Worm (Caenorhabditis elegans): Measurements from ENCODE around the gene W10G11.1.

Gene W10G11.1

ce11 chrII:3520988-3521850, 39.3 kb downstream of the W10G11.1 start, which contains the start of gene W09G10.9 (continued):
- TF ChIP-seq lin-13 (GFP tag; optimal IDR thresholded peaks at IDR 0.05) (peak; percentile 32), pag-3 (tag; optimal IDR thresholded peaks at IDR 0.05; ENCODE audit: borderline replicate concordance, insufficient read depth) (no peak), tlp-1 (tag; optimal IDR thresholded peaks at IDR 0.05) (no peak), fkh-4 (tag; optimal IDR thresholded peaks at IDR 0.05; ENCODE audit: borderline replicate concordance) (no peak), ceh-82 (tag; optimal IDR thresholded peaks at IDR 0.05) (peak; percentile 46 to 63 (median 62)), lir-3 (tag; optimal IDR thresholded peaks at IDR 0.05; ENCODE audit: poor library complexity) (peak; percentile 52), nhr-71 (tag; optimal IDR thresholded peaks at IDR 0.05) (peak; percentile 80), nhr-77 (tag; optimal IDR thresholded peaks at IDR 0.05) (peak; percentile 52), nhr-90 (tag; optimal IDR thresholded peaks at IDR 0.05; ENCODE audit: poor library complexity) (peak; percentile 60), nhr-76 (tag; optimal IDR thresholded peaks at IDR 0.05) (no peak), snu-23 (GFP tag; optimal IDR thresholded peaks at IDR 0.05) (peak; percentile 83), nhr-47 (tag; optimal IDR thresholded peaks at IDR 0.05) (peak; percentile 84), blmp-1 (tag; optimal IDR thresholded peaks at IDR 0.05) (no peak), unc-86 (tag; optimal IDR thresholded peaks at IDR 0.05) (peak; percentile 55), swsn-7 (tag; optimal IDR thresholded peaks at IDR 0.05) (peak; percentile 71)

DNA sequence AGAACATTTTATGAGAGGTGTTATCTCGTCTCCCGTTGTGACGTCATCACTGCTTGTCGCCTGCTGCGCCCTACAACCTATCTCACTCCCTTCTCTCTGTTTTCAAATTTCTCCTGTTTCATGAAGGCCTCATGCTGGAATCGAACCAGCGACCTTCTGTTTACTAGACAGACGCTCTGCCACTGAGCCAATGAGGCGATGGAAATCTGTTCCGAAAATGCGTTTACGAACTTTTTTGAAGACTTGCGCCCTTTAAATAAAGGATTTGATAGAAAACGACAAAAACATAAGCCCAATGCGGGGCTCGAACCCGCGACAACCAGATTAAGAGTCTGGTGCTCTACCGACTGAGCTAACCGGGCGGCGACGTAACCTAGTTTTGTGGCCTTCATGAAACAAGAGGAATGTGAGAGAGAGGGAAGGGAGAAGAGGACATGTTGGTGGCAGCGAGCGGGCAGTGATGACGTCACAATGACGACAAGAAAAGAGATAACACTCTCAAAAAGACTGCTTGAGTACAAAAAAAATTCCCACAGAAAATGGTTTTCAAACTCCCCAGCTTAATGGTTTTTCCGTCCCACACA, 41.4 kb downstream of the W10G11.1 start, which contains the start of gene clec-126:
Gene clec-126 (plus strand): TSS at position 534 of the 584 bp plus-strand sequence.
- TF ChIP-seq swsn-7 (tag; optimal IDR thresholded peaks at IDR 0.05), result peak; percentile 65
- TF ChIP-seq ceh-82 (tag; optimal IDR thresholded peaks at IDR 0.05), result peak in 2 of 3 experiments; percentile 13 to 37
- no peak for TF ChIP-seq unc-130 (tag; optimal IDR thresholded peaks at IDR 0.05)
- no peak for TF ChIP-seq ets-5 (GFP tag; IDR thresholded peaks at IDR 0.05)
- TF ChIP-seq dsc-1 (tag; optimal IDR thresholded peaks at IDR 0.05), result peak; percentile 62
- TF ChIP-seq rnt-1 (tag; optimal IDR thresholded peaks at IDR 0.05), result peak; percentile 66
- TF ChIP-seq Y116A8C.19 (tag; optimal IDR thresholded peaks at IDR 0.05; ENCODE audit: borderline replicate concordance), result no peak
- peak; percentile 44 for TF ChIP-seq fkh-8 (tag; optimal IDR thresholded peaks at IDR 0.05)
- TF ChIP-seq F16B12.6 (tag; optimal IDR thresholded peaks at IDR 0.05), result peak; percentile 28
- TF ChIP-seq nhr-20 (tag; optimal IDR thresholded peaks at IDR 0.05), result peak; percentile 75
- no peak for TF ChIP-seq jun-1 (tag; optimal IDR thresholded peaks at IDR 0.05)
- TF ChIP-seq aly-2 (tag; optimal IDR thresholded peaks at IDR 0.05), result no peak
- no peak for TF ChIP-seq tlp-1 (tag; optimal IDR thresholded peaks at IDR 0.05)
- peak; percentile 38 to 59 for TF ChIP-seq efl-1 (optimal IDR thresholded peaks at IDR 0.05)
- TF ChIP-seq efl-1 (GFP tag; optimal IDR thresholded peaks at IDR 0.05 in 1 of 2), result peak; percentile 40 to 93
- peak; percentile 29 for TF ChIP-seq C04F5.9 (tag; optimal IDR thresholded peaks at IDR 0.05)
- TF ChIP-seq dpl-1 (GFP tag; optimal IDR thresholded peaks at IDR 0.05), result peak in 2 of 3 experiments; percentile 46 to 49
- 0 out of 2 replicates have a peak, but pooled peaks have one; percentile 33 for TF ChIP-seq ceh-88 (GFP tag; IDR thresholded peaks at IDR 0.05)
- no peak for TF ChIP-seq alr-1 (tag; optimal IDR thresholded peaks at IDR 0.05; ENCODE audit: borderline replicate concordance)
- TF ChIP-seq nhr-76 (tag; optimal IDR thresholded peaks at IDR 0.05), result no peak
- TF ChIP-seq ceh-90 (tag; optimal IDR thresholded peaks at IDR 0.05), result no peak
- TF ChIP-seq nhr-84 (tag; optimal IDR thresholded peaks at IDR 0.05), result no peak
- peak; percentile 4 for TF ChIP-seq ceh-8 (GFP tag; optimal IDR thresholded peaks at IDR 0.05)
- TF ChIP-seq ces-1 (GFP tag; optimal IDR thresholded peaks at IDR 0.05), result no peak
- no peak for TF ChIP-seq fkh-4 (tag; optimal IDR thresholded peaks at IDR 0.05; ENCODE audit: borderline replicate concordance)
- TF ChIP-seq nhr-77 (tag; optimal IDR thresholded peaks at IDR 0.05), result peak; percentile 69
- TF ChIP-seq mef-2 (tag; optimal IDR thresholded peaks at IDR 0.05), result peak; percentile 15
- TF ChIP-seq unc-86 (tag; optimal IDR thresholded peaks at IDR 0.05), result peak; percentile 48
- peak; percentile 65 for TF ChIP-seq tbx-2 (tag; optimal IDR thresholded peaks at IDR 0.05)
- TF ChIP-seq nhr-28 (tag; optimal IDR thresholded peaks at IDR 0.05), result no peak
- peak; percentile 65 for TF ChIP-seq elt-2 (tag; optimal IDR thresholded peaks at IDR 0.05)
- TF ChIP-seq ama-1 (optimal IDR thresholded peaks at IDR 0.05), result no peak
- TF ChIP-seq lir-3 (tag; optimal IDR thresholded peaks at IDR 0.05; ENCODE audit: poor library complexity), result peak; percentile 39
- TF ChIP-seq ceh-63 (GFP tag; optimal IDR thresholded peaks at IDR 0.05), result no peak
- peak; percentile 47 for TF ChIP-seq skn-1 (tag; optimal IDR thresholded peaks at IDR 0.05)
- no peak for TF ChIP-seq hlh-17 (GFP tag; optimal IDR thresholded peaks at IDR 0.05; ENCODE audit: borderline replicate concordance)
- no peak for TF ChIP-seq efl-3 (GFP tag; optimal IDR thresholded peaks at IDR 0.05)
- TF ChIP-seq lin-35 (GFP tag; optimal IDR thresholded peaks at IDR 0.05), result peak; percentile 30 to 76
- TF ChIP-seq sptf-1 (tag; optimal IDR thresholded peaks at IDR 0.05), result no peak
- TF ChIP-seq snpc-4 (tag; optimal IDR thresholded peaks at IDR 0.05), result no peak

Data from whole organism, L1 larva.